Fruit fly (Drosophila melanogaster) Kc167 (cell line): Measurements from ENCODE around the gene Saf-B.

Experiments
- Myc ChIP-seq: fragments of >200 bp; optimal IDR thresholded peaks from 2 replicates; lab custom pipeline; 2017; ENCODE audit warnings: missing external identifiers
- Sin3A ChIP-seq: fragments of >200 bp; optimal IDR thresholded peaks from 2 replicates; lab custom pipeline; 2018; ENCODE audit warnings: missing external identifiers
- h ChIP-seq: fragments of >200 bp; optimal IDR thresholded peaks from 3 replicates; lab custom pipeline; 2018; ENCODE audit warnings: missing external identifiers
- insv ChIP-seq: fragments of >200 bp; optimal IDR thresholded peaks from 3 replicates; lab custom pipeline; 2018; ENCODE audit warnings: missing external identifiers
- psq ChIP-seq: fragments of >200 bp; optimal IDR thresholded peaks from 2 replicates; lab custom pipeline; 2017; ENCODE audit warnings: missing external identifiers
- ttk ChIP-seq: sonication (Bioruptor generic); optimal IDR thresholded peaks from 2 replicates; lab custom pipeline; 2017; ENCODE audit warnings: missing external identifiers

Gene Saf-B

dm6 chr3R:24823061-24823460 lies 5.8 kb downstream of the Saf-B start:
- TF ChIP-seq Myc (lab: Kevin White, UChicago) (no peak), ttk (lab: Kevin White, UChicago) (no peak), h (lab: Kevin White, UChicago) (no peak), Sin3A (lab: Kevin White, UChicago) (no peak), psq (no peak), insv (no peak)

dm6 chr3R:24825548-24825947 lies 8.3 kb downstream of the Saf-B start, which contains the start of gene niki:
Gene niki (minus strand): TSS chr3R:24825648.
- TF ChIP-seq Myc (lab: Kevin White, UChicago) = no peak
- no peak for TF ChIP-seq ttk (lab: Kevin White, UChicago)
- TF ChIP-seq insv = no peak
- no peak for TF ChIP-seq h (lab: Kevin White, UChicago)
- TF ChIP-seq psq = no peak
- no peak for TF ChIP-seq Sin3A (lab: Kevin White, UChicago)

- no peak for TF ChIP-seq psq
- TF ChIP-seq Myc (lab: Kevin White, UChicago) = no peak
- TF ChIP-seq ttk (lab: Kevin White, UChicago) = no peak
- TF ChIP-seq h (lab: Kevin White, UChicago) = no peak
- no peak for TF ChIP-seq insv
- TF ChIP-seq Sin3A (lab: Kevin White, UChicago) = no peak
These were observed 11.0 kb downstream of the Saf-B start, which contains the start of gene RabX4 for dm6 chr3R:24828234-24828633. Gene RabX4 (minus strand): TSS chr3R:24828409.

DNA sequence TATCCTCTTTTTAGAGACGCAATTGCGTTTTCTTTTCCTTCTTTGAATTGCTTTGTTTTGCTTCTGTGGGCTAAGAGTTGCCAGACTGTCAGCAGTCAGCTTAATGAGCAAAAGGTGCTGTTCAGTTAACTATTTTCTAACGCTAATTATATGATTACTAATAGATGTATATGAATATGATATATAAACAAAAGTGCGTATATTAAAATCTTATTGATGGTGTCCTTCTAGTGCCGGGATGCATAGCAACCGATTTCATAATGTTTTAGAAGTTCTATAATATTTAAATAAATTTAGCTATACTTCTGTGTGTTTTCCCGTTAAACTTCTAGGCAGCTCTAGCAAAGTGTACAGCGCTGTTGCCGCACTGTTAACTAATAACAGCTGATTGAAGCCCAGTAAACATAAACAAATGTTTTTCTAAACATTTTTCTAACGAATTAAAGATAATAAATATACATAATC lies 12.7 kb downstream of the Saf-B start, which contains the start of the genes Kaz and CG43273:
Kaz (minus strand) TSS at position 73 of the 465 bp plus-strand sequence.
CG43273 (plus strand) TSS at position 415 of the 465 bp plus-strand sequence.
- TF ChIP-seq Sin3A (lab: Kevin White, UChicago) (no peak), ttk (lab: Kevin White, UChicago) (no peak), Myc (lab: Kevin White, UChicago) (no peak), h (lab: Kevin White, UChicago) (no peak), insv (no peak), psq (no peak)

- TF ChIP-seq Myc (lab: Kevin White, UChicago) = no peak
These were observed 16.4 kb downstream of the Saf-B start, which contains the start of gene sosie for dm6 chr3R:24833652-24834051. Gene sosie (plus strand): TSS chr3R:24833952.

- TF ChIP-seq h (lab: Kevin White, UChicago) (no peak), Sin3A (lab: Kevin White, UChicago) (no peak), Myc (lab: Kevin White, UChicago) (no peak), psq (no peak), ttk (lab: Kevin White, UChicago) (no peak), insv (no peak)
These were observed 23.8 kb downstream of the Saf-B start, which contains the start of gene CG33658 for dm6 chr3R:24841063-24841462. Gene CG33658 (minus strand): TSS chr3R:24841163.

DNA sequence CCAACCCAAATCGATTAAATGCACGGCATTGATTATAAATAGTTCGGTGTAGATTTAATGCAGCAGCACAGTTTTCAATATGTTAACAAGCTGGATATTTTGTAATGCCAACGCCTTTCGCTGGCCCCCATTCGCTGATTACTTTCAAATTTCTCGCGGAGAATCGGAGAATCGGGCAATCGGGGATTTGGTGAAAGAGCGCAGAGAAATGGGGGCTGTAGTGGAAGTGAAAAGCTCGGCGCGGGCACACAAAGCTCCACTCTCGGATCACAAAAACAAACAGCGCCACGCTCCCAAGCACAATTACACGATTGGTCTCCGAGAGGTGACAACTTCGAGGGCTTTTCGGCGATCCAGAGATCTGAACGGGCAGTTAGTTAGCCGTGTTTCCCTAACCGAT lies 24.4 kb downstream of the Saf-B start, which contains the start of gene Esp:
Esp (plus strand) TSS at position 301 of the 400 bp plus-strand sequence.
- TF ChIP-seq Sin3A (lab: Kevin White, UChicago) (no peak), psq (no peak), ttk (lab: Kevin White, UChicago) (no peak), h (lab: Kevin White, UChicago) (no peak), insv (no peak), Myc (lab: Kevin White, UChicago) (no peak)

- TF ChIP-seq Myc (lab: Kevin White, UChicago) (no peak), ttk (lab: Kevin White, UChicago) (no peak), insv (no peak), Sin3A (lab: Kevin White, UChicago) (no peak), psq (no peak)
These were observed 27.9 kb downstream of the Saf-B start for dm6 chr3R:24845148-24845547.

- TF ChIP-seq ttk (lab: Kevin White, UChicago) (no peak), Sin3A (lab: Kevin White, UChicago) (no peak), psq (no peak), h (lab: Kevin White, UChicago) (no peak), insv (no peak)
These were observed 28.9 kb downstream of the Saf-B start for dm6 chr3R:24845952-24846848.

- TF ChIP-seq ttk (lab: Kevin White, UChicago) (no peak), h (lab: Kevin White, UChicago) (no peak), psq (no peak), Myc (lab: Kevin White, UChicago) (no peak), insv (no peak), Sin3A (lab: Kevin White, UChicago) (no peak)
These were observed 33.2 kb downstream of the Saf-B start, which contains the start of gene CG7006 for dm6 chr3R:24850420-24850819. Gene CG7006 (plus strand): TSS chr3R:24850627.

- TF ChIP-seq insv (no peak), h (lab: Kevin White, UChicago) (no peak), Sin3A (lab: Kevin White, UChicago) (no peak), Myc (lab: Kevin White, UChicago) (no peak), ttk (lab: Kevin White, UChicago) (no peak), psq (no peak)
These were observed 34.2 kb downstream of the Saf-B start, which contains the start of gene Nct for dm6 chr3R:24851429-24851828. Gene Nct (plus strand): TSS chr3R:24851601.

DNA sequence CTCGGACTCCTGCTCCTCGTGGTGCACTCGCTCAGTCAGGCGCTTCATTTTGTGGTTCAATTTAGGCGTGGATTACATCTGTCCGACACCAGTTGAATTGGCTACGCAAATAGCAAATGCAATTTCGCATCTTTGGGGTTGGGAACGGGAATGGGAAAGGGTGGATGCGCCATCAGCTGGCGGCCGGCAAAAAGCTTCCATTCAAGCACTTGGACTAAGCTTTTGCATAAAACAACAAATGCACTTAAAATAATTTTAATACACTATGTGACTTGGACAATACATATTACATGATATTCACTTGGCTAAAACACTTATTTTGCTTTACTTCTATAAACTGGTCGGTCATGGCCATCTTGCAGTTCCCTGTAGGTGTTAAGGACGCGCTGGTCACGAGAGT lies 38.9 kb downstream of the Saf-B start, which contains the start of gene HDAC11:
HDAC11 (minus strand) TSS at position 101 of the 400 bp plus-strand sequence.
- TF ChIP-seq ttk (lab: Kevin White, UChicago) = no peak
